Fruit fly (Drosophila melanogaster) S2 (cell line): Measurements from ENCODE around the gene smo.

Experiments
- CG8478 ChIP-seq: fragments of >200 bp; optimal IDR thresholded peaks from 2 replicates; lab custom pipeline; 2018
- CTCF ChIP-seq, 2 experiments: fragments of >200 bp; optimal IDR thresholded peaks; 2 replicates each; lab custom pipeline; 2018

DNA sequence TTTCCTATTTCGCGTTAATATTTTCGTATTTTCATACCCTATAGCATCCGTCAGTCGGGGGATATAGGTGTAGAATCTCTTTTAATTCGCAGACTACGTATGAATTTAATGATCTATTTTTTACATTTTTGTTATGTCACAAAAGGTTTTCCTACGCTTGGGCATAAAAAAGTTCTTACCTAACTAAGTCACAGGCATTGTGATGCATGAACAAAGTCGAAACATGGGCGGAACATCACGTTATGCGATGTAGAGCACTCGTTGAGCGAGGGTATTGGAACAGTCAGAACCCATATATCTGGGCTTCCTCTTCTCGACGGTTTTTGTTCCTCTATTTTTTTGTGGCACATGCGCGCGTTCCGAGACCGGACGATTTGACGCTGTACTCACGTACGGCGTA, 31.8 kb downstream of the smo start:
- TF ChIP-seq CG8478 (lab: Kevin White, UChicago): no peak
- no peak for TF ChIP-seq CTCF (optimal IDR thresholded peaks at IDR 0.05; lab: Kevin White, UChicago)
